Fruit fly (Drosophila melanogaster) Kc167 (cell line): ENCODE results near the gene bowl.

Source experiments
- Myc ChIP-seq: fragments of >200 bp; optimal IDR thresholded peaks from 2 replicates; lab custom pipeline; 2017; ENCODE audit warnings: missing external identifiers
- Sin3A ChIP-seq: fragments of >200 bp; optimal IDR thresholded peaks from 2 replicates; lab custom pipeline; 2018; ENCODE audit warnings: missing external identifiers
- h ChIP-seq: fragments of >200 bp; optimal IDR thresholded peaks from 3 replicates; lab custom pipeline; 2018; ENCODE audit warnings: missing external identifiers
- insv ChIP-seq: fragments of >200 bp; optimal IDR thresholded peaks from 3 replicates; lab custom pipeline; 2018; ENCODE audit warnings: missing external identifiers
- psq ChIP-seq: fragments of >200 bp; optimal IDR thresholded peaks from 2 replicates; lab custom pipeline; 2017; ENCODE audit warnings: missing external identifiers
- ttk ChIP-seq: sonication (Bioruptor generic); optimal IDR thresholded peaks from 2 replicates; lab custom pipeline; 2017; ENCODE audit warnings: missing external identifiers

The bowl gene

dm6 chr2L:3781132-3781877, 9.8 kb downstream of the bowl start:
- TF ChIP-seq psq (no peak), h (lab: Kevin White, UChicago) (no peak), Myc (lab: Kevin White, UChicago) (no peak), insv (lab: Kevin White, UChicago) (no peak), ttk (lab: Kevin White, UChicago) (no peak), Sin3A (no peak)

dm6 chr2L:3784268-3784997, 12.9 kb downstream of the bowl start, which contains the start of gene CG31960:
CG31960 (plus strand) TSS chr2L:3784947.
- TF ChIP-seq ttk (lab: Kevin White, UChicago) (no peak), h (lab: Kevin White, UChicago) (no peak), Sin3A (no peak), psq (no peak), insv (lab: Kevin White, UChicago) (no peak), Myc (lab: Kevin White, UChicago) (no peak)

- TF ChIP-seq ttk (lab: Kevin White, UChicago) (no peak), h (lab: Kevin White, UChicago) (no peak), Myc (lab: Kevin White, UChicago) (no peak), psq (no peak), Sin3A (no peak), insv (lab: Kevin White, UChicago) (no peak)
Observed at dm6 chr2L:3785402-3785801, 13.9 kb downstream of the bowl start.

dm6 chr2L:3786246-3786645, 14.7 kb downstream of the bowl start:
- no peak for TF ChIP-seq h (lab: Kevin White, UChicago)
- no peak for TF ChIP-seq ttk (lab: Kevin White, UChicago)
- no peak for TF ChIP-seq Myc (lab: Kevin White, UChicago)
- no peak for TF ChIP-seq Sin3A

dm6 chr2L:3787028-3787427, 15.5 kb downstream of the bowl start, which contains the start of gene bark:
bark (plus strand) TSS chr2L:3787167.
- no peak for TF ChIP-seq insv (lab: Kevin White, UChicago)
- no peak for TF ChIP-seq h (lab: Kevin White, UChicago)
- TF ChIP-seq Sin3A, result no peak
- no peak for TF ChIP-seq Myc (lab: Kevin White, UChicago)
- TF ChIP-seq psq, result no peak
- TF ChIP-seq ttk (lab: Kevin White, UChicago), result no peak

- TF ChIP-seq insv (lab: Kevin White, UChicago) (no peak), Myc (lab: Kevin White, UChicago) (no peak), psq (no peak), Sin3A (no peak), ttk (lab: Kevin White, UChicago) (no peak), h (lab: Kevin White, UChicago) (no peak)
Observed at dm6 chr2L:3788150-3788549, 16.6 kb downstream of the bowl start.

- TF ChIP-seq h (lab: Kevin White, UChicago), result no peak
- TF ChIP-seq Myc (lab: Kevin White, UChicago), result no peak
- TF ChIP-seq insv (lab: Kevin White, UChicago), result no peak
- TF ChIP-seq psq, result no peak
- no peak for TF ChIP-seq ttk (lab: Kevin White, UChicago)
- TF ChIP-seq Sin3A, result no peak
Observed at dm6 chr2L:3789290-3790067, 18.0 kb downstream of the bowl start.

- TF ChIP-seq h (lab: Kevin White, UChicago) (no peak), ttk (lab: Kevin White, UChicago) (no peak), Myc (lab: Kevin White, UChicago) (no peak), insv (lab: Kevin White, UChicago) (no peak), Sin3A (no peak)
Observed at dm6 chr2L:3791629-3792028, 20.1 kb downstream of the bowl start.

dm6 chr2L:3802818-3803456, 31.4 kb downstream of the bowl start:
- TF ChIP-seq h (lab: Kevin White, UChicago) (no peak), psq (no peak), ttk (lab: Kevin White, UChicago) (no peak), Sin3A (no peak), insv (lab: Kevin White, UChicago) (no peak), Myc (lab: Kevin White, UChicago) (no peak)

dm6 chr2L:3803466-3804143, 32.1 kb downstream of the bowl start, which contains the start of gene Reph:
Reph (plus strand) TSS chr2L:3803545.
- TF ChIP-seq ttk (lab: Kevin White, UChicago), result no peak
- no peak for TF ChIP-seq Sin3A
- TF ChIP-seq Myc (lab: Kevin White, UChicago), result no peak
- no peak for TF ChIP-seq psq
- TF ChIP-seq insv (lab: Kevin White, UChicago), result no peak
- no peak for TF ChIP-seq h (lab: Kevin White, UChicago)
